Worm (Caenorhabditis elegans) whole organism, L4 larva: ENCODE data around the gene smcl-1.
A peak's percentile ranks its signal among the peaks of the same experiment; 100 is the strongest.

Experiments used
- F10B5.3 ChIP-seq: sonication (generic microtip); optimal IDR thresholded peaks from 2 replicates; lab custom pipeline; 2016; ENCODE audit warnings: mild to moderate bottlenecking, missing genetic modification characterization, missing compliant biosample characterization
- F26F4.8 ChIP-seq: fragments of 200-800 bp; sonication (Bioruptor generic); conservative IDR thresholded peaks from 2 replicates; pipeline ENCODE4 v1.3.6; 2022; ENCODE audit warnings: missing genetic modification characterization, missing compliant biosample characterization
- F49E8.2 ChIP-seq: sonication (generic microtip); optimal IDR thresholded peaks from 2 replicates; lab custom pipeline; 2016; ENCODE audit warnings: missing compliant biosample characterization, mild to moderate bottlenecking, missing genetic modification characterization, borderline replicate concordance
- T20F7.1 ChIP-seq: fragments of 200-800 bp; sonication (Bioruptor generic); optimal IDR thresholded peaks from 2 replicates; lab custom pipeline; 2018; ENCODE audit warnings: mild to moderate bottlenecking, missing genetic modification characterization, missing compliant biosample characterization
- T26A8.4 ChIP-seq: fragments of 200-800 bp; sonication (Bioruptor generic); IDR thresholded peaks from 2 replicates; pipeline ENCODE4 v1.3.6; 2022; ENCODE audit warnings: missing genetic modification characterization, missing compliant biosample characterization
- aly-2 ChIP-seq: sonication (generic microtip); optimal IDR thresholded peaks from 2 replicates; lab custom pipeline; 2018; ENCODE audit warnings: missing biosample characterization, missing genetic modification characterization
- attf-4 ChIP-seq: sonication (generic microtip); optimal IDR thresholded peaks from 3 replicates; lab custom pipeline; 2017; ENCODE audit warnings: missing biosample characterization, missing genetic modification characterization
- ceh-28 ChIP-seq: fragments of 150-350 bp; optimal IDR thresholded peaks from 2 replicates; lab custom pipeline; 2014; ENCODE audit warnings: missing biosample characterization, missing genetic modification reagents, missing genetic modification characterization
- ceh-44 ChIP-seq: fragments of 200-800 bp; sonication (Bioruptor generic); IDR thresholded peaks from 2 replicates; pipeline ENCODE4 v1.3.6; 2022; ENCODE audit warnings: missing genetic modification reagents, missing genetic modification characterization, missing compliant biosample characterization
- ceh-62 ChIP-seq: sonication (generic microtip); optimal IDR thresholded peaks from 2 replicates; lab custom pipeline; 2017; ENCODE audit warnings: missing biosample characterization, missing genetic modification characterization
- daf-8 ChIP-seq: fragments of 200-800 bp; sonication (Bioruptor generic); IDR thresholded peaks from 2 replicates; pipeline ENCODE4 v1.3.6; 2022; ENCODE audit warnings: missing genetic modification characterization, missing compliant biosample characterization
- dmd-8 ChIP-seq: fragments of 200-800 bp; sonication (Bioruptor generic); IDR thresholded peaks from 2 replicates; pipeline ENCODE4 v1.3.6; 2022; ENCODE audit warnings: missing genetic modification characterization, missing compliant biosample characterization
- dve-1 ChIP-seq: sonication (generic microtip); optimal IDR thresholded peaks from 2 replicates; lab custom pipeline; 2017; ENCODE audit warnings: antibody characterized with exemption, mild to moderate bottlenecking, missing genetic modification characterization, missing compliant biosample characterization; ENCODE audit not compliant: insufficient read depth
- egl-43 ChIP-seq: fragments of 200-800 bp; sonication (Bioruptor generic); IDR thresholded peaks from 2 replicates; pipeline ENCODE4 v1.3.6; 2022; ENCODE audit warnings: missing genetic modification reagents, missing genetic modification characterization, missing compliant biosample characterization
- hlh-30 ChIP-seq: sonication (generic microtip); optimal IDR thresholded peaks from 2 replicates; lab custom pipeline; 2017; ENCODE audit warnings: antibody characterized with exemption, mild to moderate bottlenecking, missing genetic modification characterization, missing compliant biosample characterization; ENCODE audit not compliant: insufficient read depth
- lim-7 ChIP-seq: fragments of 200-800 bp; sonication (Bioruptor generic); IDR thresholded peaks from 2 replicates; pipeline ENCODE4 v1.3.6; 2022; ENCODE audit warnings: missing genetic modification characterization, missing compliant biosample characterization
- lin-1 ChIP-seq: fragments of 200-800 bp; sonication (Bioruptor generic); IDR thresholded peaks from 2 replicates; pipeline ENCODE4 v1.3.6; 2022; ENCODE audit warnings: missing genetic modification reagents, missing genetic modification characterization, missing compliant biosample characterization
- lin-13 ChIP-seq: fragments of 150-350 bp; optimal IDR thresholded peaks from 2 replicates; lab custom pipeline; 2014; ENCODE audit warnings: missing biosample characterization, missing genetic modification reagents, missing genetic modification characterization
- lin-29 ChIP-seq: fragments of 200-800 bp; sonication (Bioruptor generic); IDR thresholded peaks from 2 replicates; pipeline ENCODE4 v1.3.6; 2022; ENCODE audit warnings: missing genetic modification reagents, missing genetic modification characterization, missing compliant biosample characterization
- lin-39 ChIP-seq: fragments of 150-350 bp; optimal IDR thresholded peaks from 2 replicates; lab custom pipeline; 2014; ENCODE audit warnings: missing biosample characterization, missing genetic modification reagents, missing genetic modification characterization
- madf-5 ChIP-seq, 2 experiments: fragments of 200-800 bp; sonication (Bioruptor generic); IDR thresholded peaks; 2 replicates each; pipeline ENCODE4 v1.3.6; 2022; ENCODE audit warnings: missing compliant biosample characterization in 2 of 2, missing genetic modification characterization in 2 of 2
- mep-1 ChIP-seq: fragments of 150-350 bp; sonication (generic microtip); optimal IDR thresholded peaks from 3 replicates; lab custom pipeline; 2014; ENCODE audit warnings: missing biosample characterization, missing genetic modification characterization
- mxl-2 ChIP-seq: fragments of 200-800 bp; sonication (Bioruptor generic); conservative IDR thresholded peaks from 2 replicates; pipeline ENCODE4 v1.3.6; 2022; ENCODE audit warnings: missing genetic modification reagents, missing genetic modification characterization, missing compliant biosample characterization
- mxl-3 ChIP-seq: fragments of 200-800 bp; sonication (Bioruptor generic); optimal IDR thresholded peaks from 2 replicates; lab custom pipeline; 2018; ENCODE audit warnings: mild to moderate bottlenecking, missing genetic modification characterization, missing compliant biosample characterization
- nhr-102 ChIP-seq: sonication (generic microtip); optimal IDR thresholded peaks from 2 replicates; lab custom pipeline; 2016; ENCODE audit warnings: mild to moderate bottlenecking, missing genetic modification characterization, moderate library complexity, missing compliant biosample characterization
- nhr-111 ChIP-seq: fragments of 200-800 bp; sonication (Bioruptor generic); optimal IDR thresholded peaks from 2 replicates; lab custom pipeline; 2018; ENCODE audit warnings: mild to moderate bottlenecking, missing genetic modification characterization, missing compliant biosample characterization
- nhr-25 ChIP-seq: sonication (generic microtip); optimal IDR thresholded peaks from 2 replicates; lab custom pipeline; 2017; ENCODE audit warnings: missing genetic modification characterization, mild to moderate bottlenecking, missing compliant biosample characterization, antibody characterized with exemption, moderate library complexity, borderline replicate concordance; ENCODE audit not compliant: insufficient read depth
- nhr-48 ChIP-seq: sonication (generic microtip); optimal IDR thresholded peaks from 2 replicates; lab custom pipeline; 2016; ENCODE audit warnings: mild to moderate bottlenecking, missing genetic modification characterization, missing compliant biosample characterization
- pqm-1 ChIP-seq: sonication (generic microtip); optimal IDR thresholded peaks from 2 replicates; lab custom pipeline; 2017; ENCODE audit warnings: missing biosample characterization, missing genetic modification characterization
- rbr-2 ChIP-seq: sonication (generic microtip); optimal IDR thresholded peaks from 2 replicates; lab custom pipeline; 2016; ENCODE audit warnings: missing genotype, missing genetic modification characterization, missing compliant biosample characterization
- saeg-2 ChIP-seq: fragments of 200-800 bp; sonication (Bioruptor generic); IDR thresholded peaks from 2 replicates; pipeline ENCODE4 v1.3.6; 2022; ENCODE audit warnings: missing genetic modification reagents, missing genetic modification characterization, missing compliant biosample characterization
- skn-1 ChIP-seq: fragments of 150-350 bp; optimal IDR thresholded peaks from 2 replicates; lab custom pipeline; 2014; ENCODE audit warnings: missing biosample characterization, missing genetic modification characterization
- spr-1 ChIP-seq: sonication (generic microtip); optimal IDR thresholded peaks from 2 replicates; lab custom pipeline; 2016; ENCODE audit warnings: mild to moderate bottlenecking, missing genetic modification characterization, missing compliant biosample characterization
- spr-3 ChIP-seq: fragments of 200-800 bp; sonication (Bioruptor generic); optimal IDR thresholded peaks from 2 replicates; lab custom pipeline; 2018; ENCODE audit warnings: mild to moderate bottlenecking, missing genetic modification characterization, missing compliant biosample characterization
- tra-1 ChIP-seq: fragments of 200-800 bp; sonication (Bioruptor generic); IDR thresholded peaks from 2 replicates; pipeline ENCODE4 v1.3.6; 2022; ENCODE audit warnings: missing genetic modification reagents, missing genetic modification characterization, missing compliant biosample characterization
- unc-130 ChIP-seq: sonication (generic microtip); optimal IDR thresholded peaks from 2 replicates; lab custom pipeline; 2016; ENCODE audit warnings: missing genetic modification reagents, missing genetic modification characterization, missing compliant biosample characterization
- unc-62 ChIP-seq, 3 experiments: fragments of 150-350 bp in 1 of 3; sonication (generic microtip); optimal IDR thresholded peaks in 2 of 3; peaks in 1 of 3; 1 replicate in 1 of 3; 2 replicates in 2 of 3; lab custom pipeline; 2014 to 2017; ENCODE audit warnings: missing biosample characterization in 3 of 3, missing genetic modification characterization in 3 of 3, missing genetic modification reagents in 3 of 3, missing genotype in 1 of 3
- zfp-3 ChIP-seq: fragments of 200-800 bp; sonication (Bioruptor generic); conservative IDR thresholded peaks from 2 replicates; pipeline ENCODE4 v1.3.6; 2022; ENCODE audit warnings: missing genetic modification reagents, missing genetic modification characterization, missing compliant biosample characterization
- ztf-11 ChIP-seq: fragments of 150-350 bp; optimal IDR thresholded peaks from 2 replicates; lab custom pipeline; 2014; ENCODE audit warnings: missing biosample characterization, missing genetic modification characterization

Gene smcl-1

DNA sequence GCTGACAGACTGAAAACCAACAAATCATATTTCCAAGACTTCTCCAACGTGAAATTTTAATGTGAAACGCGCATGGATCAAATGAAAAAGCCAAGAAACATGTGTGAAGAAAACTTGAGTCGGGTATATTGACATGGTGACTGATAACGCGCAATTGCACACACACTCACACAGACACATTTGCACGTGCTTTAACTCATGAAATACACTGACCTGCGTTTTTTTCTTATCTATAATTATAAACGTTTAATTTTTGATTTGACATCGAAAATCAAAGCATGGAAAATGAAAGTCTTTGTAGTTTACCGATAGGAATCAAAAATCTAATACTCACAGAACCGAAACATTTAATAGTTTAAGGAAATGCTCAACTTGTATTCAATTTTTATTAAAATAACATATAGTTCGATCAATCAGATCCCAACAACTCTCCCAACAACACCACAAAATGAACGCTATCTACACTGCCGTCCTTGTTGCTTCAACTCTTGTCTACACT lies 45.4 kb downstream of the smcl-1 start, which contains the start of gene nspa-9 (continued):
- TF ChIP-seq T20F7.1 (GFP tag; lab: Kevin White, UChicago) (peak; percentile 5), mxl-2 (GFP tag; lab: Robert Waterston, UW) (0 out of 2 replicates have a peak, but pooled peaks have one; percentile 10), F49E8.2 (tag; lab: Kevin White, UChicago) (no peak), pqm-1 (tag; lab: Kevin White, UChicago) (peak; percentile 62), hlh-30 (tag; lab: Kevin White, UChicago) (peak; percentile 77), tra-1 (GFP tag; lab: Robert Waterston, UW) (no peak), lin-39 (tag; lab: Kevin White, UChicago) (no peak), nhr-25 (tag; lab: Kevin White, UChicago) (no peak), lin-29 (GFP tag; lab: Robert Waterston, UW) (no peak), mxl-3 (GFP tag; lab: Kevin White, UChicago) (peak; percentile 39), lin-13 (GFP tag; lab: Kevin White, UChicago) (no peak), dve-1 (tag; lab: Kevin White, UChicago) (peak; percentile 86), nhr-111 (GFP tag; lab: Kevin White, UChicago) (no peak), skn-1 (no peak), F10B5.3 (tag; lab: Kevin White, UChicago) (no peak), saeg-2 (GFP tag; lab: Robert Waterston, UW) (no peak), nhr-48 (peak; percentile 40), aly-2 (tag; lab: Kevin White, UChicago) (no peak), zfp-3 (GFP tag; lab: Robert Waterston, UW) (no peak), ceh-44 (no peak), madf-5 (GFP tag; IDR thresholded peaks at IDR 0.05; lab: Robert Waterston, UW) (no peak), rbr-2 (tag; lab: Kevin White, UChicago) (no peak), dmd-8 (no peak), lim-7 (no peak), lin-1 (GFP tag; lab: Robert Waterston, UW) (0 out of 2 replicates have a peak, but pooled peaks have one; percentile 19), ceh-28 (no peak), F26F4.8 (no peak), spr-1 (tag; lab: Kevin White, UChicago) (no peak), nhr-102 (no peak), egl-43 (GFP tag; lab: Robert Waterston, UW) (no peak), T26A8.4 (GFP tag; lab: Robert Waterston, UW) (no peak), ztf-11 (tag; lab: Kevin White, UChicago) (no peak), mep-1 (tag; lab: Kevin White, UChicago) (peak; percentile 25), spr-3 (GFP tag; lab: Kevin White, UChicago) (no peak)

DNA sequence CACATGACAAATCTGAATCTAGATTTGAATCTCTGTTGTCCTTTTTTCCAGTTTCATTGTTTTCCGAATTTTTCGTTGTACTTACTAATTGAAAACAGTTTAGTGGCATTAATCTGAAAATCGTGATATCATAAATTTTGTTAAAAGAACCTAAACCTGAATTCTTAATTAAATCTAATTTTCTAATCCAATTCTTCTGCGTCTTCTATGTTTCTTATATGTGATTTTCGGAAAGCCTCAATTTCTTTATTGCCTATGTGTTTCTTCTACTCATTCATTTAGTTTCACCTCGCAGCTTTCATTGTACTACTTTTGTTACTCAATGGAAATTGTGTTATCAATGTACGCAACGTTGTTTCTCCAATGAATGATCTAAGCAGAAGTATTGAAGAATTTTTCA lies 50.5 kb downstream of the smcl-1 start:
- TF ChIP-seq attf-4 = no peak
- TF ChIP-seq spr-1 (tag; lab: Kevin White, UChicago) = no peak
- no peak for TF ChIP-seq daf-8 (GFP tag; lab: Robert Waterston, UW)
- no peak for TF ChIP-seq ceh-62 (tag; lab: Kevin White, UChicago)
- TF ChIP-seq unc-130 (GFP tag; lab: Kevin White, UChicago) = no peak
- no peak for TF ChIP-seq unc-62 (GFP tag; optimal IDR thresholded peaks at IDR 0.05 in 1 of 2; lab: Kevin White, UChicago)
- no peak for TF ChIP-seq unc-62 (tag; optimal IDR thresholded peaks at IDR 0.05; lab: Kevin White, UChicago)
